Fruit fly (Drosophila melanogaster): Measurements from ENCODE around the gene Nepl15.

The Nepl15 gene

dm6 chr3R:22726031-22726770, 39.8 kb downstream of the Nepl15 start, which contains the start of gene RNF220 (continued):
- TF ChIP-seq Ets97D (GFP tag; optimal IDR thresholded peaks at IDR 0.05) (peak; percentile 20), CG6683 (GFP tag; optimal IDR thresholded peaks at IDR 0.05) (no peak), Xrp1 (GFP tag; IDR thresholded peaks at IDR 0.05) (no peak), HLH54F (GFP tag; optimal IDR thresholded peaks at IDR 0.05) (no peak), Atf3 (GFP tag; optimal IDR thresholded peaks at IDR 0.05) (no peak), ara (GFP tag; IDR thresholded peaks at IDR 0.05) (no peak), Stat92E (GFP tag; optimal IDR thresholded peaks at IDR 0.05) (no peak), CG2889 (GFP tag; IDR thresholded peaks at IDR 0.05) (no peak), CG15011 (GFP tag; optimal IDR thresholded peaks at IDR 0.05) (no peak), slbo (GFP tag; IDR thresholded peaks at IDR 0.05) (peak; percentile 38), CG12391 (tag; optimal IDR thresholded peaks at IDR 0.05) (no peak), CG7987 (GFP tag; optimal IDR thresholded peaks at IDR 0.05) (no peak), CG11723 (GFP tag; optimal IDR thresholded peaks at IDR 0.05) (no peak), HHEX (GFP tag; optimal IDR thresholded peaks at IDR 0.05) (no peak), CG1792 (GFP tag; optimal IDR thresholded peaks at IDR 0.05) (no peak), CG18764 (GFP tag; optimal IDR thresholded peaks at IDR 0.05) (no peak), da (GFP tag; optimal IDR thresholded peaks at IDR 0.05) (no peak), CG43689 (GFP tag; IDR thresholded peaks at IDR 0.05) (no peak), so (GFP tag; IDR thresholded peaks at IDR 0.05) (no peak), vvl (GFP tag; IDR thresholded peaks at IDR 0.05) (no peak), wdn (GFP tag; IDR thresholded peaks at IDR 0.05) (no peak), Dad (GFP tag; optimal IDR thresholded peaks at IDR 0.05) (no peak), CG17186 (GFP tag; optimal IDR thresholded peaks at IDR 0.05) (no peak), sens-2 (GFP tag; IDR thresholded peaks at IDR 0.05) (no peak), pzg (GFP tag; optimal IDR thresholded peaks at IDR 0.05) (peak; percentile 51), Mrtf (GFP tag; IDR thresholded peaks at IDR 0.05) (no peak), CG10209 (GFP tag; optimal IDR thresholded peaks at IDR 0.05) (no peak), CG1233 (GFP tag; optimal IDR thresholded peaks at IDR 0.05) (no peak), TFAM (GFP tag; optimal IDR thresholded peaks at IDR 0.05) (no peak), CG18011 (GFP tag; optimal IDR thresholded peaks at IDR 0.05) (no peak), CG3163 (GFP tag; optimal IDR thresholded peaks at IDR 0.05) (no peak), salm (tag; optimal IDR thresholded peaks at IDR 0.05) (no peak), CG4730 (GFP tag; IDR thresholded peaks at IDR 0.05) (no peak), Dip3 (GFP tag; optimal IDR thresholded peaks at IDR 0.05) (no peak), CG15601 (tag; optimal IDR thresholded peaks at IDR 0.05) (no peak), CG13287 (GFP tag; IDR thresholded peaks at IDR 0.05; ENCODE audit: partially characterized antibody) (peak; percentile 70), ttk (GFP tag; IDR thresholded peaks at IDR 0.05) (no peak), CG16815 (GFP tag; optimal IDR thresholded peaks at IDR 0.05) (no peak), zf30C (GFP tag; optimal IDR thresholded peaks at IDR 0.05) (no peak), seq (GFP tag; IDR thresholded peaks at IDR 0.05) (no peak), CG33557 (GFP tag; optimal IDR thresholded peaks at IDR 0.05) (no peak), disco-r (GFP tag; optimal IDR thresholded peaks at IDR 0.05) (no peak), CG16779 (GFP tag; IDR thresholded peaks at IDR 0.05) (no peak), h (optimal IDR thresholded peaks at IDR 0.05) (no peak), mam (GFP tag; optimal IDR thresholded peaks at IDR 0.05) (no peak), Meics (GFP tag; optimal IDR thresholded peaks at IDR 0.05) (no peak), peb (GFP tag; IDR thresholded peaks at IDR 0.05) (no peak), CG8281 (tag; optimal IDR thresholded peaks at IDR 0.05) (no peak), CG14667 (GFP tag; IDR thresholded peaks at IDR 0.05) (0 out of 2 replicates have a peak, but pooled peaks have one; percentile 8), Kr (GFP tag; optimal IDR thresholded peaks at IDR 0.05) (no peak), CG11456 (GFP tag; IDR thresholded peaks at IDR 0.05) (no peak)
